Fruit fly (Drosophila melanogaster): ENCODE data around the gene CG2082.

Gene CG2082

dm6 chr3R:5824456-5824855, 43.6 kb upstream of the CG2082 start, which contains the start of the genes Sec20 and dgrn (continued):
- TF ChIP-seq zen (tag; optimal IDR thresholded peaks at IDR 0.05) (peak; percentile 69), CG17359 (tag; optimal IDR thresholded peaks at IDR 0.05) (peak; percentile 29), CG10654 (GFP tag; optimal IDR thresholded peaks at IDR 0.05) (peak; percentile 50), Dref (GFP tag; IDR thresholded peaks at IDR 0.05) (peak; percentile 66), otp (GFP tag; IDR thresholded peaks at IDR 0.05) (no peak), sug (tag; optimal IDR thresholded peaks at IDR 0.05) (peak; percentile 79), bigmax (GFP tag; optimal IDR thresholded peaks at IDR 0.05) (no peak), Poxn (GFP tag; IDR thresholded peaks at IDR 0.05) (no peak), HmgZ (tag; optimal IDR thresholded peaks at IDR 0.05) (peak; percentile 62), Camta (GFP tag; optimal IDR thresholded peaks at IDR 0.05) (no peak), Hsf (GFP tag; optimal IDR thresholded peaks at IDR 0.05) (peak; percentile 64), maf-S (GFP tag; optimal IDR thresholded peaks at IDR 0.05) (no peak), CG7963 (GFP tag; IDR thresholded peaks at IDR 0.05; ENCODE audit: partially characterized antibody) (peak; percentile 84), Rfx (GFP tag; IDR thresholded peaks at IDR 0.05) (peak; percentile 78), cg (GFP tag; optimal IDR thresholded peaks at IDR 0.05) (no peak), CG2202 (tag; optimal IDR thresholded peaks at IDR 0.05) (peak; percentile 37), grau (tag; optimal IDR thresholded peaks at IDR 0.05) (peak; percentile 74), Oaz (GFP tag; IDR thresholded peaks at IDR 0.05) (no peak), CG10979 (tag; optimal IDR thresholded peaks at IDR 0.05) (peak; percentile 64), Hr51 (GFP tag; optimal IDR thresholded peaks at IDR 0.05) (peak; percentile 40 to 55), CG18262 (tag; optimal IDR thresholded peaks at IDR 0.05) (peak; percentile 72), unc-4 (GFP tag; IDR thresholded peaks at IDR 0.05; ENCODE audit: partially characterized antibody) (peak; percentile 95), Doc3 (GFP tag; IDR thresholded peaks at IDR 0.05; ENCODE audit: partially characterized antibody) (peak; percentile 91), Stat92E (GFP tag; optimal IDR thresholded peaks at IDR 0.05) (peak in 1 of 3 experiments; percentile 69), CG11093 (GFP tag; IDR thresholded peaks at IDR 0.05) (no peak), CG4820 (GFP tag; optimal IDR thresholded peaks at IDR 0.05) (peak; percentile 57), CG13287 (GFP tag; IDR thresholded peaks at IDR 0.05; ENCODE audit: partially characterized antibody) (peak; percentile 95), CG11247 (GFP tag; IDR thresholded peaks at IDR 0.05) (peak; percentile 74), lov (optimal IDR thresholded peaks at IDR 0.05) (no peak), lov (GFP tag; IDR thresholded peaks at IDR 0.05) (no peak), CG13123 (GFP tag; optimal IDR thresholded peaks at IDR 0.05) (peak; percentile 48), Side (GFP tag; optimal IDR thresholded peaks at IDR 0.05) (no peak), CG2116 (GFP tag; optimal IDR thresholded peaks at IDR 0.05) (peak; percentile 81), CG14050 (GFP tag; IDR thresholded peaks at IDR 0.05) (peak; percentile 38; the same call in 1 of the 3 replicates), CG31224 (GFP tag; IDR thresholded peaks at IDR 0.05) (0 out of 2 replicates have a peak, but pooled peaks have one; percentile 28), h (optimal IDR thresholded peaks at IDR 0.05) (no peak), CG5953 (GFP tag; IDR thresholded peaks at IDR 0.05) (0 out of 2 replicates have a peak, but pooled peaks have one; percentile 15), her (GFP tag; optimal IDR thresholded peaks at IDR 0.05) (no peak), toy (GFP tag; IDR thresholded peaks at IDR 0.05) (no peak; the same call in 1 of the 2 replicates), al (GFP tag; IDR thresholded peaks at IDR 0.05) (peak; percentile 47; the same call in 1 of the 2 replicates), odd (GFP tag; optimal IDR thresholded peaks at IDR 0.05) (no peak), Xrp1 (GFP tag; IDR thresholded peaks at IDR 0.05) (peak; percentile 73), zen2 (GFP tag; IDR thresholded peaks at IDR 0.05; ENCODE audit: partially characterized antibody) (peak; percentile 90), GATAe (GFP tag; conservative IDR thresholded peaks at IDR 0.05) (no peak), crol (GFP tag; IDR thresholded peaks at IDR 0.05) (no peak), mirr (GFP tag; optimal IDR thresholded peaks at IDR 0.05) (no peak), pho (GFP tag; optimal IDR thresholded peaks at IDR 0.05) (peak; percentile 29), slp2 (GFP tag; optimal IDR thresholded peaks at IDR 0.05) (no peak), B-H1 (GFP tag; IDR thresholded peaks at IDR 0.05) (no peak), vvl (GFP tag; IDR thresholded peaks at IDR 0.05) (no peak; the same call in none of the 2 replicates), ewg (GFP tag; optimal IDR thresholded peaks at IDR 0.05) (peak; percentile 18)

Data from whole organism, embryonic.